Fruit fly (Drosophila melanogaster): ENCODE measurements around the gene CG16852.

dm6 chr2L:13500416-13500815 is 40.1 kb upstream of the CG16852 start:
- no peak for TF ChIP-seq CG7101 (tag; optimal IDR thresholded peaks at IDR 0.05)
- no peak for TF ChIP-seq Mnt (GFP tag; optimal IDR thresholded peaks at IDR 0.05)
- no peak for TF ChIP-seq bab1 (GFP tag; optimal IDR thresholded peaks at IDR 0.05)
- no peak for TF ChIP-seq CG33017 (tag; optimal IDR thresholded peaks at IDR 0.05)
- TF ChIP-seq ovo (GFP tag; optimal IDR thresholded peaks at IDR 0.05): no peak
- TF ChIP-seq CG7045 (GFP tag; optimal IDR thresholded peaks at IDR 0.05): no peak
- no peak for TF ChIP-seq cic (GFP tag; optimal IDR thresholded peaks at IDR 0.05)
- TF ChIP-seq CG12768 (GFP tag; optimal IDR thresholded peaks at IDR 0.05): no peak
- TF ChIP-seq Hr96 (GFP tag; optimal IDR thresholded peaks at IDR 0.05): no peak
- no peak for TF ChIP-seq CG1620 (GFP tag; optimal IDR thresholded peaks at IDR 0.05)
- TF ChIP-seq kay (GFP tag; ENCODE audit: borderline replicate concordance): no peak
- no peak for TF ChIP-seq toe (GFP tag; optimal IDR thresholded peaks at IDR 0.05)
- no peak for TF ChIP-seq CG14711 (tag; optimal IDR thresholded peaks at IDR 0.05)
- no peak for TF ChIP-seq CG5204 (GFP tag; optimal IDR thresholded peaks at IDR 0.05)
